Fruit fly (Drosophila melanogaster): ENCODE data around the gene Drsl6.

Drsl6 gene

DNA sequence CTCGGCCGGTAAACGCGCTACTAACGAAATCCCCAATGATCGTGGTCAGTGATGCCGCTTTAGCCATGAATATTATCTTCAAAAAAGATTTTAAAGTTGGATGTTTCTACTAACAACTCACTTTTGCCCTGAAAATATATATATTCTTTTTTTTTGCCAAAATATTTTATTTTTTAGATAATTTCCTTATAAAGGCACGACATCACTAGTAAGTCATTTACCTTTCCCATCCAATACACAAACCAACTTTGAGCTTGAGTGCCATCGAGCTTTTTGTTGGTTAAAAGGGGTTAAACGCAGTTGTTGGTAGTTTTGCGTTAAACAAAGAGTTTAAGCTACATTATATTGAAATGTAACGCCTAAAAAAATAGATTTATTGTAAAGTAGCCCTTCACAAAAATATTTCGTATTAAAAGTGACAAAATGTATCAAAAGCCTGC, 33.1 kb downstream of the Drsl6 start, which contains the start of gene CG14968 (continued):
- TF ChIP-seq E2f2 (GFP tag; IDR thresholded peaks at IDR 0.05) (peak; percentile 76), Gsc (GFP tag; IDR thresholded peaks at IDR 0.05) (peak; percentile 68), CG32532 (GFP tag; IDR thresholded peaks at IDR 0.05) (peak; percentile 98), YL-1 (GFP tag; optimal IDR thresholded peaks at IDR 0.05) (peak; percentile 41), Myb (GFP tag; optimal IDR thresholded peaks at IDR 0.05) (no peak), sens (GFP tag) (peak; percentile 97), pzg (GFP tag; optimal IDR thresholded peaks at IDR 0.05) (no peak), mld (GFP tag; IDR thresholded peaks at IDR 0.05; ENCODE audit: partially characterized antibody) (no peak), ash1 (GFP tag; optimal IDR thresholded peaks at IDR 0.05) (peak; percentile 72), dmrt11E (tag; optimal IDR thresholded peaks at IDR 0.05) (peak; percentile 78), grau (tag; optimal IDR thresholded peaks at IDR 0.05) (peak; percentile 94), lmd (GFP tag; IDR thresholded peaks at IDR 0.05) (peak; percentile 96), ase (GFP tag; IDR thresholded peaks at IDR 0.05) (peak; percentile 96), stc (GFP tag; IDR thresholded peaks at IDR 0.05) (peak; percentile 96), cas (GFP tag; IDR thresholded peaks at IDR 0.05) (peak; percentile 90), CG12155 (GFP tag; optimal IDR thresholded peaks at IDR 0.05) (peak; percentile 90), CG17568 (GFP tag; optimal IDR thresholded peaks at IDR 0.05) (peak; percentile 90), CG42726 (GFP tag; IDR thresholded peaks at IDR 0.05; ENCODE audit: partially characterized antibody) (no peak), pfk (GFP tag; optimal IDR thresholded peaks at IDR 0.05) (no peak), crp (GFP tag; optimal IDR thresholded peaks at IDR 0.05) (peak in 1 of 2 experiments; percentile 51), CG17802 (tag; optimal IDR thresholded peaks at IDR 0.05) (peak; percentile 74), CG7928 (GFP tag; optimal IDR thresholded peaks at IDR 0.05) (peak; percentile 70), CG4707 (GFP tag; optimal IDR thresholded peaks at IDR 0.05) (peak; percentile 74), gro (GFP tag; optimal IDR thresholded peaks at IDR 0.05) (peak; percentile 75), CG2712 (tag; optimal IDR thresholded peaks at IDR 0.05) (peak; percentile 87), Vsx1 (GFP tag; optimal IDR thresholded peaks at IDR 0.05) (peak; percentile 55), sug (tag; optimal IDR thresholded peaks at IDR 0.05) (peak; percentile 88), CG8359 (GFP tag; optimal IDR thresholded peaks at IDR 0.05; ENCODE audit: borderline replicate concordance) (peak; percentile 71), lab (GFP tag; optimal IDR thresholded peaks at IDR 0.05) (peak; percentile 98), CG1602 (GFP tag; optimal IDR thresholded peaks at IDR 0.05) (peak; percentile 91), en (GFP tag; optimal IDR thresholded peaks at IDR 0.05) (no peak), CG4617 (GFP tag; optimal IDR thresholded peaks at IDR 0.05; ENCODE audit: borderline replicate concordance) (peak; percentile 67), lilli (GFP tag; optimal IDR thresholded peaks at IDR 0.05) (peak; percentile 91), tin (GFP tag; optimal IDR thresholded peaks at IDR 0.05) (peak; percentile 89), salm (tag; optimal IDR thresholded peaks at IDR 0.05) (peak; percentile 86), jigr1 (GFP tag; IDR thresholded peaks at IDR 0.05) (peak; percentile 85), dan (GFP tag; IDR thresholded peaks at IDR 0.05) (peak; percentile 41; the same call in 1 of the 2 replicates), Hr39 (optimal IDR thresholded peaks at IDR 0.05) (no peak), CG2129 (GFP tag; IDR thresholded peaks at IDR 0.05; ENCODE audit: partially characterized antibody) (no peak), Hmr (GFP tag; optimal IDR thresholded peaks at IDR 0.05) (peak; percentile 92), CG2202 (tag; optimal IDR thresholded peaks at IDR 0.05) (peak; percentile 73), gem (tag; optimal IDR thresholded peaks at IDR 0.05) (peak; percentile 95), sd (tag; optimal IDR thresholded peaks at IDR 0.05) (peak; percentile 76), CG16779 (GFP tag; IDR thresholded peaks at IDR 0.05) (peak; percentile 91), onecut (GFP tag; IDR thresholded peaks at IDR 0.05) (peak; percentile 86), CG1603 (tag; optimal IDR thresholded peaks at IDR 0.05) (peak; percentile 36), NFAT (GFP tag; IDR thresholded peaks at IDR 0.05) (peak; percentile 96), wor (GFP tag; IDR thresholded peaks at IDR 0.05) (peak; percentile 87), Jarid2 (GFP tag; optimal IDR thresholded peaks at IDR 0.05) (peak; percentile 69), run (tag; optimal IDR thresholded peaks at IDR 0.05) (peak; percentile 72), E2f1 (GFP tag; IDR thresholded peaks at IDR 0.05) (peak; percentile 95)

Data from whole organism, embryonic.